Worm (Caenorhabditis elegans) whole organism, late embryonic: Measurements from ENCODE around the gene ttr-25.

Source experiments
- fkh-10 ChIP-seq: fragments of 150-350 bp; optimal IDR thresholded peaks from 2 replicates; lab custom pipeline; 2014; ENCODE audit warnings: missing biosample characterization, missing genetic modification reagents, missing genetic modification characterization
- nfya-1 ChIP-seq: sonication (generic microtip); optimal IDR thresholded peaks from 2 replicates; lab custom pipeline; 2017; ENCODE audit warnings: missing genetic modification characterization, mild to moderate bottlenecking, missing compliant biosample characterization, antibody characterized with exemption, moderate library complexity
- pha-4 ChIP-seq: fragments of 150-350 bp; optimal IDR thresholded peaks from 2 replicates; lab custom pipeline; 2018; ENCODE audit warnings: missing biosample characterization, missing genetic modification reagents, missing genetic modification characterization

ce11 chrV:18579684-18580083, 23.2 kb downstream of the ttr-25 start, which contains the start of gene Y51A2D.13:
- TF ChIP-seq nfya-1 (no peak), pha-4 (no peak), fkh-10 (no peak)
